Worm (Caenorhabditis elegans): ENCODE results near the gene myrf-2.

DNA sequence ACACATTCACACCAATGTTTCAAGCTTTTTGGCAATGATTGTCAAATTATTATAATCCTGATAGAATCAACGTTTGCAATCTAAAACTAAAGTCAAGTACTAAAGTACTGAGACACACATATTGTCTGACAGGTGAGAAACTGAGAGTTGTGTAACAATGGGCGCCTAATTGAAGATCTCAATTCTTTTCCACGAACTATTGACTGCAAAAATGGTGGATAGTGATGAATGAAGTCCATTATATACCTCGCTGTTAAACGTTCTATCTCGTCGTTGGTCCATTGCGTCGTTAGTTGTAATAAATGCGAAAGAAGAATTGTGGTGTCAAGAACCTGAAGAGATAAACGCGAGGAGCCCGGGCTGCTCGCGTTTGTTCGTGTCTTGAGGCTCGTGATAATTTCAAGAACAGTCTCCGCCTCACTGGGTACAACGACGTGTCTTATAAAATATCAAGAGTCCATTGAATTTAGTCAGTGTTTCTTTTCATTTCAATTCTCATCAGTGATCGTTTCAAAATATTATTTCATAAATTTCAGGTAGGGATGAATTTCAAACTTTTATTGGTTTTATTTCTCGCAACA lies 34.0 kb downstream of the myrf-2 start, which contains the start of gene F09B9.4:
- TF ChIP-seq snpc-4 (GFP tag; optimal IDR thresholded peaks at IDR 0.05) (no peak), snpc-4 (tag; optimal IDR thresholded peaks at IDR 0.05) (no peak), F37B4.10 (GFP tag; IDR thresholded peaks at IDR 0.05) (no peak), pha-4 (tag; optimal IDR thresholded peaks at IDR 0.05) (no peak), unc-130 (GFP tag; optimal IDR thresholded peaks at IDR 0.05) (no peak), ama-1 (optimal IDR thresholded peaks at IDR 0.05) (no peak), ama-1 (GFP tag; optimal IDR thresholded peaks at IDR 0.05) (no peak), lsy-27 (tag; optimal IDR thresholded peaks at IDR 0.05; ENCODE audit: borderline replicate concordance, insufficient read depth) (no peak), repo-1 (tag; optimal IDR thresholded peaks at IDR 0.05) (no peak), F57A8.1 (GFP tag; optimal IDR thresholded peaks at IDR 0.05) (no peak)

Data from whole organism, young adult.